Worm (Caenorhabditis elegans) whole organism, late embryonic: Measurements from ENCODE around the gene dex-1.

Experiments used
- F13H6.1 ChIP-seq: sonication (generic microtip); optimal IDR thresholded peaks from 2 replicates; lab custom pipeline; 2016; ENCODE audit warnings: missing genetic modification characterization, missing compliant biosample characterization
- ahr-1 ChIP-seq: sonication (generic microtip); optimal IDR thresholded peaks from 2 replicates; lab custom pipeline; 2016; ENCODE audit warnings: missing genetic modification characterization, missing compliant biosample characterization
- ama-1 ChIP-seq: fragments of 150-350 bp; optimal IDR thresholded peaks from 2 replicates; lab custom pipeline; 2014
- ceh-14 ChIP-seq: sonication (generic microtip); optimal IDR thresholded peaks from 2 replicates; lab custom pipeline; 2016; ENCODE audit warnings: missing genotype, missing genetic modification characterization, missing compliant biosample characterization
- ceh-31 ChIP-seq: sonication (generic microtip); optimal IDR thresholded peaks from 2 replicates; lab custom pipeline; 2016; ENCODE audit warnings: missing genetic modification characterization, missing compliant biosample characterization
- ceh-34 ChIP-seq: sonication (generic microtip); optimal IDR thresholded peaks from 2 replicates; lab custom pipeline; 2016; ENCODE audit warnings: mild to moderate bottlenecking, missing genetic modification characterization, missing compliant biosample characterization
- ceh-48 ChIP-seq: sonication (generic microtip); optimal IDR thresholded peaks from 2 replicates; lab custom pipeline; 2016; ENCODE audit warnings: missing genetic modification characterization, inconsistent platforms, missing compliant biosample characterization
- ceh-9 ChIP-seq: sonication (generic microtip); optimal IDR thresholded peaks from 2 replicates; lab custom pipeline; 2016; ENCODE audit warnings: mild to moderate bottlenecking, missing genetic modification characterization, inconsistent platforms, missing compliant biosample characterization
- che-1 ChIP-seq: sonication (generic microtip); optimal IDR thresholded peaks from 2 replicates; lab custom pipeline; 2016; ENCODE audit warnings: mild to moderate bottlenecking, missing genetic modification characterization, missing compliant biosample characterization
- dmd-4 ChIP-seq: sonication (generic microtip); optimal IDR thresholded peaks from 2 replicates; lab custom pipeline; 2016; ENCODE audit warnings: borderline replicate concordance, missing genetic modification characterization, missing compliant biosample characterization
- elt-2 ChIP-seq: sonication (generic microtip); optimal IDR thresholded peaks from 2 replicates; lab custom pipeline; 2016; ENCODE audit warnings: missing genetic modification reagents, missing genetic modification characterization, missing compliant biosample characterization
- fax-1 ChIP-seq: sonication (generic microtip); optimal IDR thresholded peaks from 2 replicates; lab custom pipeline; 2016; ENCODE audit warnings: missing genotype, missing genetic modification characterization, missing compliant biosample characterization
- gmeb-2 ChIP-seq: sonication (generic microtip); optimal IDR thresholded peaks from 2 replicates; lab custom pipeline; 2016; ENCODE audit warnings: missing genetic modification characterization, inconsistent platforms, missing compliant biosample characterization
- hlh-30 ChIP-seq: sonication (generic microtip); optimal IDR thresholded peaks from 2 replicates; lab custom pipeline; 2017; ENCODE audit warnings: antibody characterized with exemption, missing genetic modification characterization, missing compliant biosample characterization; ENCODE audit not compliant: insufficient read depth
- hlh-6 ChIP-seq: sonication (generic microtip); optimal IDR thresholded peaks from 2 replicates; lab custom pipeline; 2016; ENCODE audit warnings: missing genotype, missing genetic modification characterization, missing compliant biosample characterization
- lin-11 ChIP-seq: fragments of 200-800 bp; sonication (Bioruptor generic); optimal IDR thresholded peaks from 2 replicates; lab custom pipeline; 2018; ENCODE audit warnings: mild to moderate bottlenecking, missing genetic modification characterization, missing compliant biosample characterization
- madf-2 ChIP-seq: sonication (generic microtip); optimal IDR thresholded peaks from 2 replicates; lab custom pipeline; 2017; ENCODE audit warnings: missing genetic modification characterization, missing compliant biosample characterization
- nhr-232 ChIP-seq: sonication (generic microtip); optimal IDR thresholded peaks from 2 replicates; lab custom pipeline; 2016; ENCODE audit warnings: missing genetic modification characterization, missing compliant biosample characterization
- pag-3 ChIP-seq: sonication (generic microtip); optimal IDR thresholded peaks from 2 replicates; lab custom pipeline; 2016; ENCODE audit warnings: missing compliant biosample characterization, missing genetic modification characterization, borderline replicate concordance
- pat-9 ChIP-seq: fragments of 200-800 bp; sonication (Bioruptor generic); optimal IDR thresholded peaks from 2 replicates; lab custom pipeline; 2018; ENCODE audit warnings: mild to moderate bottlenecking, missing genetic modification characterization, moderate library complexity, missing compliant biosample characterization
- pax-1 ChIP-seq: fragments of 150-350 bp; optimal IDR thresholded peaks from 2 replicates; lab custom pipeline; 2014; ENCODE audit warnings: missing biosample characterization, missing genetic modification characterization
- pha-4 ChIP-seq: fragments of 150-350 bp; optimal IDR thresholded peaks from 2 replicates; lab custom pipeline; 2018; ENCODE audit warnings: missing biosample characterization, missing genetic modification reagents, missing genetic modification characterization
- rnt-1 ChIP-seq: sonication (generic microtip); optimal IDR thresholded peaks from 2 replicates; lab custom pipeline; 2016; ENCODE audit warnings: missing genetic modification characterization, missing compliant biosample characterization
- sdc-2 ChIP-seq: sonication (generic microtip); optimal IDR thresholded peaks from 2 replicates; lab custom pipeline; 2016; ENCODE audit warnings: missing genotype, missing genetic modification characterization, missing compliant biosample characterization
- sox-2 ChIP-seq: fragments of 200-800 bp; sonication (Bioruptor generic); IDR thresholded peaks from 2 replicates; pipeline ENCODE4 v1.3.6; 2022; ENCODE audit warnings: missing genetic modification reagents, missing genetic modification characterization, missing compliant biosample characterization
- tbx-2 ChIP-seq: sonication (generic microtip); optimal IDR thresholded peaks from 2 replicates; lab custom pipeline; 2016; ENCODE audit warnings: missing genetic modification characterization, missing compliant biosample characterization
- tbx-7 ChIP-seq: sonication (generic microtip); optimal IDR thresholded peaks from 2 replicates; lab custom pipeline; 2016; ENCODE audit warnings: missing genotype, missing genetic modification characterization, missing compliant biosample characterization
- unc-42 ChIP-seq: sonication (generic microtip); optimal IDR thresholded peaks from 2 replicates; lab custom pipeline; 2016; ENCODE audit warnings: missing genotype, missing genetic modification characterization, missing compliant biosample characterization
- zip-5 ChIP-seq: sonication (generic microtip); optimal IDR thresholded peaks from 2 replicates; lab custom pipeline; 2016; ENCODE audit warnings: missing genetic modification characterization, missing compliant biosample characterization
- ztf-16 ChIP-seq: sonication (generic microtip); optimal IDR thresholded peaks from 2 replicates; lab custom pipeline; 2017; ENCODE audit warnings: missing genetic modification characterization, missing compliant biosample characterization

Gene dex-1

DNA sequence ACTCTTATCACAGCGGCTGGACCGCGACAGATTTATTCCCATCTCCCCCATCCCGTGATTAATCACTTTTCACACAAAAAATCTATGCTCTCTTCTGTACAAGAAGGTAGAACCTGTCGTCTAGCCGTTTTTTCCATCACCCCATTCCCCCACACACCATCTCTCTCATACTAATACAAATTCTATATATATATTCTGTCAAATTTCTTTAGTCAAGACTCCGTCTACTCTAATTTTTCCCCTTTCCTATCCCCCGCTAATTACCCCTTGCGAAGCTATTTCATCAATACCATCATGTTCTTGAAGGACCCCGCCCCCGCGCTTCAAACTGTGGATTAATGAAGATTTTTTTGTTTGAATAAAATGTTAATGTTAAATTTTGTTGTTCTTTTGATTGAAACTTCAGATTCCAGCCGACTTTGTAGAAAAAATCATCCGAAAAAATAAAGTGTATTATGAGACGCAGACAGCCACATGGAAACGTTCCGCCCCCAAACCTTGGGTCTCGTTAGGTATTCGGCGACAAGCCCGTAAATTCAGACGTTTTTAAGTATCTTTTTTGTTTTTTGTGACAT is 19.8 kb upstream of the dex-1 start:
- TF ChIP-seq rnt-1 (tag; lab: Kevin White, UChicago) (no peak), pha-4 (tag; lab: Kevin White, UChicago) (no peak), ama-1 (lab: Kevin White, UChicago) (peak; percentile 53), pat-9 (tag; lab: Kevin White, UChicago) (no peak), tbx-2 (tag; lab: Kevin White, UChicago) (no peak), nhr-232 (tag; lab: Kevin White, UChicago) (no peak)

DNA sequence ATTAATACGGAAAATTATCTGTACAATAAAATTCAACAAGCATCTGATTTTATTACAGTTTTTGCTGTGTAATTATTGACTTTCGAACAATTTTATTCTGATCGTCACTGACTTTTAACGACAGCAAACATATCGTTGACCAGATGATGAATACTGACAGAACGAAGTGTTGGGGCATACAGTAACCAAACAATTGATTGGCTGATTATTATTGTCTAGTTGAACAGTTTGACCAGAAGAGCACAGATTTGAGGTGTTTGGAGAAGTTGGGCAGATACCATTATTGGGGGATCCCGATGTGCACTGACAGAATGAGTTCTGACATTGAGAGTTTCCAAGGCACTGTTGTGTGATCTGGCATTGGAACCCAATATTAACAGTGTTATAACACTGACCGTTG is 19.0 kb upstream of the dex-1 start:
- TF ChIP-seq unc-42 (no peak), zip-5 (tag; lab: Kevin White, UChicago) (no peak), sox-2 (GFP tag; lab: Robert Waterston, UW) (no peak), ceh-14 (tag; lab: Kevin White, UChicago) (no peak), ceh-9 (no peak), ceh-31 (tag; lab: Kevin White, UChicago) (no peak)
- TF ChIP-seq, all 69 proteins: peak for 0

DNA sequence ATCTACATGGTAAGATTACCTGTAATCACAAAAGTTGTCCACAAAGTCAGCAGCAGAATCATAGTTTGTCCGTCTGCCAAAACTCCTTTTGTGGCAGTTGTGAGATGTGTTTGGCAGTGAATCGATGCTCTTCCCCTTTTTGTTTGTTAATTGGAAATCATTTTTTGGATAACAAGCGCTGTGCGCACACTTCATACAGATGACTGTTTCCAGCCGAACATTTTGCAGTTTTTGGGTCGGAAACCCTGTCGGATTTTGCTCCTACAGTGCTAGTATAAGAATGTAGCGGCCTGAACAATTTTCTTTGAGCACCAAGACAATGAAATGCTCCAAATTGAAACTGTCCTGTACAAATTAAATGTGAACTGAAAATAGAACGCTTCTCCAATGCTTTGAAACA is 17.2 kb upstream of the dex-1 start, which contains the start of gene D1044.7:
D1044.7 (minus strand) TSS at position 101 of the 400 bp plus-strand sequence.
- TF ChIP-seq lin-11: no peak
- TF ChIP-seq pax-1: no peak

DNA sequence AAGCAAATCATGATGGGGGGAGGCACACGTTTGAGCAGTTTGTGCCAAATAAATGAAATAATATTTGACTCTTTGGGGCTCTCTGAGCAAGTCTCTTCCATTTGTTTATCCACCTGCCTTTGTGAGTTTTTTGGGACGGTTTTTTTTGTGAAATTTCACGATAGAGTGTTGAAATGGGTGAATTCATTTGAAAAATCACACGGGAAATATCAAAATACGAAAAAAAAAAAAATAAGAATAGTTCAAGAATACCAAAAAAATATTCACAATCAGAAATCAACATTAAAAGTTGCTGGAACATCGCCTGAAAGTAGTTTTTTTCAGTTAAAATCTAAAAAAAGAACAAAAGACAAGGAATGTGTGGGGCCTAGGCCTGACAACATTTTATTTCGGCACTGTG is 13.4 kb upstream of the dex-1 start, which contains the start of gene pqn-25:
pqn-25 (minus strand) TSS at position 101 of the 400 bp plus-strand sequence.
- no peak for TF ChIP-seq pax-1

DNA sequence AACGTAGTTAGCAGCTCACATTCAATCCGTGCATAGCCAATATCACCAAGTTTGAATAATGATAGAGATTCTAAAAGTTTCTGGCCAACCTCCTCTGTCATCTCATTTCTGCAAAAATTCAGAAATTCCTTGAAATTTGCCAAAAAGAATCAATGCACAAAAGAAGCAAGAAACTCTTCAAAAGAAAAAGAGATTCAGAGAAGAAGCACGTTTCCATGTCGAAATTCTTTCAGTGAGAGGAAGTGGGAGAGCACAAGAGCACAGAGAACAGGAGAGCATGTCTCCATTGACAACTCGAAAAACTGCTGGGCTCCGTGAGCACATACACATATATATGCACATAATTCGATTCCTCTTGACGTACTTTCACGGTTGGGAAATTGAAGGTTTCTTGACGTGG is 8.5 kb upstream of the dex-1 start, which contains the start of gene nekl-4:
nekl-4 (minus strand) TSS at position 101 of the 400 bp plus-strand sequence.
- TF ChIP-seq F13H6.1 (tag; lab: Kevin White, UChicago): no peak
- no peak for TF ChIP-seq gmeb-2
- no peak for TF ChIP-seq ahr-1 (tag; lab: Kevin White, UChicago)
- TF ChIP-seq ceh-34 (tag; lab: Kevin White, UChicago): no peak
- TF ChIP-seq che-1 (tag; lab: Kevin White, UChicago): no peak
- no peak for TF ChIP-seq fax-1 (tag; lab: Kevin White, UChicago)
- TF ChIP-seq nhr-232 (tag; lab: Kevin White, UChicago): no peak

DNA sequence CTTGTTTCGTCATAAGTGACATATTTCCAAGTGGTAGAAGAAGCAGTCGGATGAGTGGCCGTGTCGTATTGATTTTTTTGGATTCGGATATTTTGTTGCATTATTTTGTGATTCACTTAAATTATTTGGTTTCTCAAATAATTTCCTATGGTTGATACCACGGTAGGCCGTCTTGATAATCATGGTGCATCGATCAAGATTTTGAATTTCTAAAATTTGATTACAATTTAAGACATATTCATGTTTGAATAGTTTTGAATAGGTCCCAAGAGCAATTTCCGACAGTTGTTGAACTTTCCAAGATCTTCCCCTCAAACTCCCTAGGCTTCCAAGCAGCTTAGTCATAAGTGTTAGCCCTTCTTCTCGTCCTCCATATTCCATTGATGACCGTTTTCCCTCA is 4.0 kb upstream of the dex-1 start, which contains the start of gene D1044.4:
D1044.4 (minus strand) TSS at position 101 of the 400 bp plus-strand sequence.
- TF ChIP-seq hlh-30 (tag; lab: Kevin White, UChicago) (no peak), ceh-48 (tag; lab: Kevin White, UChicago) (no peak)

DNA sequence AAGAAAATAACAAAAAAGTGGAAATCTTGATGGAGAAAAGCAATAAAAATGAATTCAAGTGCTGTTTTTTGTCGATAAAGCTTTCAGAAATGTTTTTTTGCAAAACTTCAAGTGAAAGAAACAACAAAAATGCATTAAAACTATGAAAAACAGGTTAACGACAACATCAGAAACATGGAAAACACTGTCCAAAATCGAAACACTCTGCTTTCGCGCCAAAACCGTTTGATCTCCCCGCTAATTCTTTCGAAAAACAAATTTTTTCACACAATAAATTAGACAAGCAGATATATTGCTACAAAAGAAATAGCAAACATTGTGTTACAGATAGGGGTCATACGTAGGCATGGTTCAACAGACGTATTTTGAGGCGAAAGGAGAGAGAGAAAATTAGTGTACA is 15.9 kb downstream of the dex-1 start:
- TF ChIP-seq tbx-7 (tag; lab: Kevin White, UChicago): no peak
- no peak for TF ChIP-seq ztf-16 (tag; lab: Kevin White, UChicago)

DNA sequence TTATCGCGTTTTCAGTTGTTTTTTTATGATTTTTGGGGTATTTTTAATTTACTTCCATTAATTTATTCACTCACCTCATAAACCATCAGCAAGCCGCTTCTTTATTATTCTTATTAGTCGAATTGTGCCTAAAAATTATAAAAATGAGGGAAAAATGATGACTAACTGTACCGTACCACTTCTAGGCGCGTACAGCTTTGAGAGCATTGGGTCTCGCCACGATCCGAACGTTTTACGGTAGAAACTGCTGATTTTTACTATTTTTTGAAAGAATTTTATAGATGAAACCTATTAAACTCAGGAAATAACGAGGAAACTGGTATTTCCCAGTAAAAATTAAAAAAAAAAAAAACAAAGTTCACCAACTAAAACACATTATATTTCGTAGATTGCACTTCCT is 17.1 kb downstream of the dex-1 start, which contains the start of gene D1044.6:
D1044.6 (minus strand) TSS at position 128 of the 400 bp plus-strand sequence.
- no peak for TF ChIP-seq pag-3 (tag; lab: Kevin White, UChicago)
- no peak for TF ChIP-seq sdc-2 (tag; lab: Kevin White, UChicago)
- no peak for TF ChIP-seq hlh-6 (tag; lab: Kevin White, UChicago)
- TF ChIP-seq madf-2 (tag; lab: Kevin White, UChicago): no peak
- TF ChIP-seq elt-2 (tag; lab: Kevin White, UChicago): no peak
- no peak for TF ChIP-seq dmd-4 (tag; lab: Kevin White, UChicago)
- TF ChIP-seq ceh-31 (tag; lab: Kevin White, UChicago): no peak
